Fruit fly (Drosophila melanogaster): Measurements from ENCODE around the gene pns.

Gene pns

dm6 chr3L:1569966-1570276 is 33.0 kb downstream of the pns start:
- TF ChIP-seq HLH106 (tag; optimal IDR thresholded peaks at IDR 0.05) (no peak), ey (GFP tag; optimal IDR thresholded peaks at IDR 0.05) (no peak), psq (GFP tag; optimal IDR thresholded peaks at IDR 0.05) (peak; percentile 88), Jra (GFP tag; optimal IDR thresholded peaks at IDR 0.05) (no peak), lola (GFP tag; optimal IDR thresholded peaks at IDR 0.05) (no peak)

DNA sequence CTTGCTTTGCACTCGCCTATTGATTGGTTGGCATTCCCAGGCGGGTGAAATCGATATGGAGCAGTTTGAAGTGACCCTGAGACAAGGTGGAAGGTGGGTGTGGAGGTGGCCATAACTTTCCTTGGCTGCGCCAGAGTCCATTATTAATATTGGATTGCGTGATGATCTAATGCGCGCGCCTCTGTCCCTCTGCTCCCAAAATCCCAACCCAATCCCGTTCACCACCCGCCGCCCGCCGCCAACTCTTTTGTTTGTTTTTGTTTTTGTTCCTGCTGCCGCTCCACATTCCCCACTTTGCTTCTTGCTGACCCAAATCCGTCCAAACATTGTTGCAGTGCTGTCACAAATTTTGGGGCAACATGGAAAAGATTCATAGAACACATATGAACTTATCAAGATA is 34.1 kb downstream of the pns start:
- TF ChIP-seq Sp1 (GFP tag; optimal IDR thresholded peaks at IDR 0.05), result no peak
- no peak for TF ChIP-seq pan (optimal IDR thresholded peaks at IDR 0.05)
- no peak for TF ChIP-seq jim (GFP tag; optimal IDR thresholded peaks at IDR 0.05)
- no peak for TF ChIP-seq Hr78 (GFP tag; optimal IDR thresholded peaks at IDR 0.05)
- no peak for TF ChIP-seq Jra (GFP tag; optimal IDR thresholded peaks at IDR 0.05)
- no peak for TF ChIP-seq Myc (optimal IDR thresholded peaks at IDR 0.05)
- no peak for TF ChIP-seq Mio (GFP tag; optimal IDR thresholded peaks at IDR 0.05)
- no peak for TF ChIP-seq HLH106 (tag; optimal IDR thresholded peaks at IDR 0.05)
- TF ChIP-seq psq (GFP tag; optimal IDR thresholded peaks at IDR 0.05), result no peak
- no peak for TF ChIP-seq Dfd (GFP tag; optimal IDR thresholded peaks at IDR 0.05)

DNA sequence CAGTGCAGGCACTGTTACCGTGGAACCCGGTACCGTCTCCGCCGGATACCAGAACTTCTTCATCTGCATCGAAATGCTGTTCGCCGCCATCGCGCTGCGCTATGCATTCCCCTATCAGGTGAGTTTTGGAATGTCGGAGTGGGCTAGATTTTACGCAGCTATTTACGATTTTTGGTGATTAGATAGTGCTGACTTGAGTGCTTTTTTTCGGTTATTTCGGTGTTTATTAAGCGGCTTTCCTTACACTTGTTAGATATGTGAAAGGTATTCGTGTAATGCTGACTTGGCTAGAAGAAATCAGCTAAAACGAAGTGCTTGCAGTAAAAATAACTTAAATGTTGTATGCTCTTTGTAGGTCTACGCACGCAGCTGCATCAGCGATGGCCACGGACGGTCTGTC is 36.3 kb downstream of the pns start:
- no peak for TF ChIP-seq br (GFP tag; optimal IDR thresholded peaks at IDR 0.05)
- TF ChIP-seq lola (GFP tag; optimal IDR thresholded peaks at IDR 0.05), result no peak
- TF ChIP-seq Hnf4 (GFP tag; optimal IDR thresholded peaks at IDR 0.05), result no peak
- TF ChIP-seq Sp1 (GFP tag; optimal IDR thresholded peaks at IDR 0.05), result no peak
- no peak for TF ChIP-seq OdsH (GFP tag; optimal IDR thresholded peaks at IDR 0.05)
- TF ChIP-seq HLH106 (tag; optimal IDR thresholded peaks at IDR 0.05), result no peak
- TF ChIP-seq GATAd (GFP tag; optimal IDR thresholded peaks at IDR 0.05), result no peak
- TF ChIP-seq sv (GFP tag; optimal IDR thresholded peaks at IDR 0.05), result no peak

DNA sequence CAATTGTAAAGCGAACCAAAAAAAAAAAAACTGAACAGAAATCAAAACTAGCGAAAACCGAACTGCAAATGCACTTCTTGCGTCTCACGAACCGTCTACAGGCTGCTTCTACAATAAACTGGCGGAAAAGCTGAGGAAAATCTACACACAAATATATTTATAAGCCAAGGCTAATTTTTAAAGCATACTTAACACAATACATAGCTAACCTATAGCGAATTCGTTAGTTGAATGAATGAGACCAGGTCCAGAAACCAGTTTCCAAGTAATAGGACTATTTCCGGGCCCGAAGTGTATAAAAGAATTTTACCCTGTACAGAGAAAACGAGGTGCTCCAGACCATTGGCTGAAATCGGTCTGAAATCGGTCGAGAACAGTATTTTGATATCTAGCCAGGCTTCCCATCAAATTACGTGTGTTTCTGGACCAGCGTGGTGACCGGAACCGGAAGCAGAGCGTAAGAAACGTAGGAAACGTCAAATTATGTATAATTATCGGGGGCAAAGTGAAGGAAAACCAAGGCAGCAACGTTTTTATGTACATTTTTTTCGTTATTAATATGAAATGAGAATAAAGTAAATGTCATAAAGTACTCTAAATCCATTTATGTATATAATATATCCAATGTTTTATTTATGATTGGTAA is 38.9 kb downstream of the pns start:
- TF ChIP-seq N (GFP tag; optimal IDR thresholded peaks at IDR 0.05), result no peak
- TF ChIP-seq lola (GFP tag; optimal IDR thresholded peaks at IDR 0.05), result no peak
- TF ChIP-seq Mio (GFP tag; optimal IDR thresholded peaks at IDR 0.05), result no peak
- no peak for TF ChIP-seq brk (GFP tag; optimal IDR thresholded peaks at IDR 0.05)
- no peak for TF ChIP-seq Hr83 (GFP tag; optimal IDR thresholded peaks at IDR 0.05; ENCODE audit: poor library complexity, severe bottlenecking)
- no peak for TF ChIP-seq OdsH (GFP tag; optimal IDR thresholded peaks at IDR 0.05)
- TF ChIP-seq pan (optimal IDR thresholded peaks at IDR 0.05), result no peak
- no peak for TF ChIP-seq ey (GFP tag; optimal IDR thresholded peaks at IDR 0.05)
- TF ChIP-seq br (GFP tag; optimal IDR thresholded peaks at IDR 0.05), result no peak
- no peak for TF ChIP-seq HLH106 (tag; optimal IDR thresholded peaks at IDR 0.05)
- no peak for TF ChIP-seq usp (GFP tag; optimal IDR thresholded peaks at IDR 0.05)

DNA sequence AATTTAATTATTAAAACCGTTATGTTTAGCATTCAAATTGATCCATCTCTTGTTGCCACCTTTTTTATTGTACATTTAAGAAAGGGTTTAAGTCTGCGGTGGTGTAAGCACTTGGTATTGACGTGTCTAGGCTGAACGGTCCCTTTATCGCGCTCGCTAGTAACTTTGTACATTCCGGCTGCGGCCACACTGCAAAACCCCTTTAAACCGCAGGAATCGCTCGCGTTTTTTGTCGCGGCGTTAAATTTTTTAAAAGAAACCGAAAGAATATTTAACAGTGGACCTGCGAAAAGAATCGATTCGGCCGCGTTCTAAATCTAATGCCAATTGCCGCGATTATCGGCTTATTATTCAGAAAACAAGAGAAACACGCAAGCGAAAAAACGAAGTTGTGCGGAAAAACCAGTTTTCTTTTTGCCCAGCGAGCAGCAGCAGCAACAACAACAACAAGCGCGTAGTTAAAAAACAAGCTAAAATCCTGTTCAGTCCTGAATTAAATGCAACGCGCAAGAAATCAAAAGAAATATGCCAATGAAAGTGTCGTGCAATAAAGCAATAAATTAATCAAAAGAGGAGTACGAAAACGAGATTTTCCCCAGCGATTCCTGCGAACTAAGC is 39.7 kb downstream of the pns start, which contains the start of gene CG13917:
Gene CG13917, plus strand, starts transcription at position 211 of the 618 bp plus-strand sequence.
- TF ChIP-seq h (GFP tag; optimal IDR thresholded peaks at IDR 0.05) (peak; percentile 13), rgr (GFP tag; optimal IDR thresholded peaks at IDR 0.05) (no peak), ey (GFP tag; optimal IDR thresholded peaks at IDR 0.05) (no peak), Myc (optimal IDR thresholded peaks at IDR 0.05) (peak; percentile 32), jim (GFP tag; optimal IDR thresholded peaks at IDR 0.05) (no peak), CrebA (GFP tag; optimal IDR thresholded peaks at IDR 0.05; ENCODE audit: borderline replicate concordance) (no peak), Rel (GFP tag; optimal IDR thresholded peaks at IDR 0.05) (no peak), Rel (tag; optimal IDR thresholded peaks at IDR 0.05) (peak; percentile 76)

- TF ChIP-seq br (GFP tag; optimal IDR thresholded peaks at IDR 0.05) (no peak), Abd-B (GFP tag; optimal IDR thresholded peaks at IDR 0.05) (no peak), psq (GFP tag; optimal IDR thresholded peaks at IDR 0.05) (peak; percentile 21)
Measured at dm6 chr3L:1577338-1577737, 40.4 kb downstream of the pns start.

- no peak for TF ChIP-seq N (GFP tag; optimal IDR thresholded peaks at IDR 0.05)
- TF ChIP-seq Hr83 (GFP tag; optimal IDR thresholded peaks at IDR 0.05; ENCODE audit: poor library complexity, severe bottlenecking), result no peak
- no peak for TF ChIP-seq Sp1 (GFP tag; optimal IDR thresholded peaks at IDR 0.05)
- no peak for TF ChIP-seq CrebA (GFP tag; optimal IDR thresholded peaks at IDR 0.05; ENCODE audit: borderline replicate concordance)
- TF ChIP-seq Hr78 (GFP tag; optimal IDR thresholded peaks at IDR 0.05), result no peak
- TF ChIP-seq rgr (GFP tag; optimal IDR thresholded peaks at IDR 0.05), result no peak
- TF ChIP-seq sv (GFP tag; optimal IDR thresholded peaks at IDR 0.05), result no peak
- no peak for TF ChIP-seq dsf (GFP tag; optimal IDR thresholded peaks at IDR 0.05; ENCODE audit: borderline replicate concordance)
- TF ChIP-seq fru (GFP tag; optimal IDR thresholded peaks at IDR 0.05), result no peak
- no peak for TF ChIP-seq lola (GFP tag; optimal IDR thresholded peaks at IDR 0.05)
- no peak for TF ChIP-seq GATAd (GFP tag; optimal IDR thresholded peaks at IDR 0.05)
- no peak for TF ChIP-seq psq (GFP tag; optimal IDR thresholded peaks at IDR 0.05)
- no peak for TF ChIP-seq h (GFP tag; optimal IDR thresholded peaks at IDR 0.05)
- no peak for TF ChIP-seq br (GFP tag; optimal IDR thresholded peaks at IDR 0.05)
Measured at dm6 chr3L:1578391-1578948, 41.5 kb downstream of the pns start.

Measured in whole organism, wandering third instar larva.